Fruit fly (Drosophila melanogaster) whole organism, wandering third instar larva: ENCODE measurements around the gene CG43295.

ENCODE experiments used
- Jra ChIP-seq: sonication (Bioruptor generic); optimal IDR thresholded peaks from 2 replicates; lab custom pipeline; 2016; ENCODE audit warnings: missing biosample characterization, missing genetic modification characterization
- Vsx2 ChIP-seq: fragments of 200-300, 225-300 bp; sonication (Bioruptor generic); optimal IDR thresholded peaks from 2 replicates; lab custom pipeline; 2018; ENCODE audit warnings: missing biosample characterization, missing genetic modification characterization; ENCODE audit not compliant: partially characterized antibody
- br ChIP-seq: fragments of 200-800 bp; sonication (Bioruptor generic); optimal IDR thresholded peaks from 2 replicates; lab custom pipeline; 2016; ENCODE audit warnings: missing biosample characterization, missing genetic modification characterization
- h ChIP-seq: fragments of 200-800 bp; sonication (Bioruptor generic); optimal IDR thresholded peaks from 3 replicates; lab custom pipeline; 2016; ENCODE audit warnings: missing biosample characterization, mild to moderate bottlenecking, missing genetic modification characterization

dm6 chr3L:16143685-16144539 lies 38.3 kb downstream of the CG43295 start, which contains the start of gene CG32152:
- TF ChIP-seq Vsx2 (no peak), Jra (GFP tag; lab: Kevin White, UChicago) (no peak), h (no peak), br (GFP tag; lab: Kevin White, UChicago) (no peak)
